Fruit fly (Drosophila melanogaster) whole organism, adult: ENCODE results near the gene CG16978.

Experiments used
- CG12768 ChIP-seq: fragments of 200-800 bp; sonication (Bioruptor generic); optimal IDR thresholded peaks from 2 replicates; lab custom pipeline; 2017; ENCODE audit warnings: missing biosample characterization, missing genetic modification characterization, mild to moderate bottlenecking, moderate library complexity, missing genetic modification reagents
- CG33017 ChIP-seq: fragments of 200-800 bp; sonication (Bioruptor generic); optimal IDR thresholded peaks from 2 replicates; lab custom pipeline; 2018; ENCODE audit warnings: missing biosample characterization, mild to moderate bottlenecking, missing genetic modification characterization, moderate library complexity
- Mnt ChIP-seq: fragments of 200-800 bp; sonication (Bioruptor generic); optimal IDR thresholded peaks from 2 replicates; lab custom pipeline; 2016; ENCODE audit warnings: missing biosample characterization, mild to moderate bottlenecking, missing genetic modification characterization
- kay ChIP-seq: fragments of 200-800 bp; sonication (Bioruptor generic); peaks from one replicate; lab custom pipeline; 2016; ENCODE audit warnings: missing biosample characterization, missing genetic modification characterization, borderline replicate concordance

DNA sequence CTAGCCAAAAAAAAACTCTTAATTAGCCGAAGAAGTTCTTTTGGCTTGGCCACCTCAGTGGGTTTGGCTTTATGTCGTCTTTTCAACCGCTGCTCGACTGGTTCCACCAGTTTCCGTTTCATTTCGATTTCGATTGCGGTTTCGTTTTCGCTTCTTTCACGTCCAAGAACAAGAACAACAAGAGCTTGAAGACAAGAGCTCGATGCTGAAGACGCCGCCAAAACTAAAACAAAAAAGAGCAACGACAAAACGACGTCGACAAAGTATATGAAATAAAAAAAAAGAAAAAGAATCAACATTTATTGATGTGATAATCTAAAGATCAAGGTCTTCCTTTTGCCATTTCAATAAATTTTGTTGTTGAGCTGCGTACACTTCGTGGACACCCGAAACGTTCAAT lies 20.9 kb downstream of the CG16978 start:
- TF ChIP-seq Mnt (no peak), kay (GFP tag; lab: Kevin White, UChicago) (no peak), CG12768 (GFP tag; lab: Kevin White, UChicago) (no peak), CG33017 (no peak)
